Fruit fly (Drosophila melanogaster): ENCODE data around the gene IM33.
A peak's percentile ranks its signal among the peaks of the same experiment; 100 is the strongest.

The IM33 gene

dm6 chr2L:3729635-3730034 is 33.2 kb upstream of the IM33 start:
- TF ChIP-seq Mio (GFP tag; optimal IDR thresholded peaks at IDR 0.05) (no peak), Rel (GFP tag; optimal IDR thresholded peaks at IDR 0.05) (no peak), Rel (tag; optimal IDR thresholded peaks at IDR 0.05) (no peak), psq (GFP tag; optimal IDR thresholded peaks at IDR 0.05) (no peak), OdsH (GFP tag; optimal IDR thresholded peaks at IDR 0.05) (no peak), dmrt93B (GFP tag; optimal IDR thresholded peaks at IDR 0.05) (no peak), h (GFP tag; optimal IDR thresholded peaks at IDR 0.05) (no peak), sv (GFP tag; optimal IDR thresholded peaks at IDR 0.05) (no peak)

- TF ChIP-seq Hr83 (GFP tag; optimal IDR thresholded peaks at IDR 0.05; ENCODE audit: poor library complexity, severe bottlenecking) (no peak), dmrt93B (GFP tag; optimal IDR thresholded peaks at IDR 0.05) (peak; percentile 1), psq (GFP tag; optimal IDR thresholded peaks at IDR 0.05) (no peak), h (GFP tag; optimal IDR thresholded peaks at IDR 0.05) (peak; percentile 17), HLH106 (tag; optimal IDR thresholded peaks at IDR 0.05) (no peak), Myc (optimal IDR thresholded peaks at IDR 0.05) (no peak), dl (GFP tag; optimal IDR thresholded peaks at IDR 0.05; ENCODE audit: insufficient read depth in 1 of 2, partially characterized antibody in 2 of 2) (no peak), Rel (GFP tag; optimal IDR thresholded peaks at IDR 0.05) (no peak), Rel (tag; optimal IDR thresholded peaks at IDR 0.05) (no peak), pan (optimal IDR thresholded peaks at IDR 0.05) (no peak), Dif (GFP tag; optimal IDR thresholded peaks at IDR 0.05; ENCODE audit: partially characterized antibody) (no peak), fru (GFP tag; optimal IDR thresholded peaks at IDR 0.05) (peak; percentile 15), sv (GFP tag; optimal IDR thresholded peaks at IDR 0.05) (no peak), sage (GFP tag; optimal IDR thresholded peaks at IDR 0.05) (no peak), OdsH (GFP tag; optimal IDR thresholded peaks at IDR 0.05) (no peak)
Observed at dm6 chr2L:3719414-3719959, 23.0 kb upstream of the IM33 start.

- TF ChIP-seq Dif (GFP tag; optimal IDR thresholded peaks at IDR 0.05; ENCODE audit: partially characterized antibody) (no peak), Vsx2 (GFP tag; optimal IDR thresholded peaks at IDR 0.05; ENCODE audit: partially characterized antibody) (no peak)
Observed at dm6 chr2L:3717673-3718235, 21.3 kb upstream of the IM33 start, which contains the start of the genes lectin-24A and Shaw. Gene lectin-24A (minus strand): TSS chr2L:3717773. Gene Shaw (plus strand): TSS chr2L:3718185.

- no peak for TF ChIP-seq GATAd (GFP tag; optimal IDR thresholded peaks at IDR 0.05)
- TF ChIP-seq tai (GFP tag; optimal IDR thresholded peaks at IDR 0.05), result no peak
- TF ChIP-seq jim (GFP tag; optimal IDR thresholded peaks at IDR 0.05), result no peak
- TF ChIP-seq dl (GFP tag; optimal IDR thresholded peaks at IDR 0.05; ENCODE audit: insufficient read depth in 1 of 2, partially characterized antibody in 2 of 2), result no peak
- no peak for TF ChIP-seq brk (GFP tag; optimal IDR thresholded peaks at IDR 0.05)
Observed at dm6 chr2L:3713545-3714156, 17.2 kb upstream of the IM33 start.

- TF ChIP-seq OdsH (GFP tag; optimal IDR thresholded peaks at IDR 0.05) (peak; percentile 18), Vsx2 (GFP tag; optimal IDR thresholded peaks at IDR 0.05; ENCODE audit: partially characterized antibody) (no peak), dl (GFP tag; optimal IDR thresholded peaks at IDR 0.05; ENCODE audit: insufficient read depth in 1 of 2, partially characterized antibody in 2 of 2) (no peak), CG9705 (GFP tag; optimal IDR thresholded peaks at IDR 0.05) (no peak), Dfd (GFP tag; optimal IDR thresholded peaks at IDR 0.05) (no peak), Jra (GFP tag; optimal IDR thresholded peaks at IDR 0.05) (peak; percentile 47), sv (GFP tag; optimal IDR thresholded peaks at IDR 0.05) (no peak), jim (GFP tag; optimal IDR thresholded peaks at IDR 0.05) (no peak), Hnf4 (GFP tag; optimal IDR thresholded peaks at IDR 0.05) (no peak), CG32264 (GFP tag; optimal IDR thresholded peaks at IDR 0.05) (no peak), dmrt93B (GFP tag; optimal IDR thresholded peaks at IDR 0.05) (no peak), Sp1 (GFP tag; optimal IDR thresholded peaks at IDR 0.05) (no peak), tai (GFP tag; optimal IDR thresholded peaks at IDR 0.05) (no peak), Hr78 (GFP tag; optimal IDR thresholded peaks at IDR 0.05) (no peak), Rel (GFP tag; optimal IDR thresholded peaks at IDR 0.05) (no peak), Rel (tag; optimal IDR thresholded peaks at IDR 0.05) (peak; percentile 9), fru (GFP tag; optimal IDR thresholded peaks at IDR 0.05) (peak; percentile 6), Mio (GFP tag; optimal IDR thresholded peaks at IDR 0.05) (no peak), dsf (GFP tag; optimal IDR thresholded peaks at IDR 0.05; ENCODE audit: borderline replicate concordance) (no peak), HLH106 (tag; optimal IDR thresholded peaks at IDR 0.05) (peak; percentile 17), N (GFP tag; optimal IDR thresholded peaks at IDR 0.05) (no peak), usp (GFP tag; optimal IDR thresholded peaks at IDR 0.05) (no peak), Dif (GFP tag; optimal IDR thresholded peaks at IDR 0.05; ENCODE audit: partially characterized antibody) (no peak), GATAd (GFP tag; optimal IDR thresholded peaks at IDR 0.05) (peak; percentile 1), brk (GFP tag; optimal IDR thresholded peaks at IDR 0.05) (no peak), br (GFP tag; optimal IDR thresholded peaks at IDR 0.05) (no peak), Hr83 (GFP tag; optimal IDR thresholded peaks at IDR 0.05; ENCODE audit: poor library complexity, severe bottlenecking) (no peak), psq (GFP tag; optimal IDR thresholded peaks at IDR 0.05) (peak; percentile 3), lola (GFP tag; optimal IDR thresholded peaks at IDR 0.05) (no peak), h (GFP tag; optimal IDR thresholded peaks at IDR 0.05) (peak; percentile 47), woc (GFP tag; optimal IDR thresholded peaks at IDR 0.05) (peak; percentile 34), sage (GFP tag; optimal IDR thresholded peaks at IDR 0.05) (no peak), foxo (GFP tag; optimal IDR thresholded peaks at IDR 0.05) (peak; percentile 28 to 32), pan (optimal IDR thresholded peaks at IDR 0.05) (no peak), rgr (GFP tag; optimal IDR thresholded peaks at IDR 0.05) (peak; percentile 47)
Observed at dm6 chr2L:3712949-3713416, 16.5 kb upstream of the IM33 start, which contains the start of the genes CG31955 and CG2818. Gene CG31955 (minus strand): TSS chr2L:3713105. Gene CG2818 (plus strand): TSS chr2L:3713360.

Data from whole organism, wandering third instar larva.